Worm (Caenorhabditis elegans) whole organism, young adult: ENCODE measurements around the gene nhr-158.

ENCODE experiments used
- B0019.2 ChIP-seq: fragments of 200-800 bp; sonication (Bioruptor generic); conservative IDR thresholded peaks from 2 replicates; pipeline ENCODE4 v1.3.6; 2022; ENCODE audit warnings: missing genetic modification reagents, missing genetic modification characterization, missing compliant biosample characterization
- B0035.1 ChIP-seq: sonication (generic microtip); optimal IDR thresholded peaks from 2 replicates; lab custom pipeline; 2016; ENCODE audit warnings: missing genetic modification characterization, mild to moderate bottlenecking, missing compliant biosample characterization, missing genotype, missing genetic modification reagents
- F10E7.11 ChIP-seq: sonication (generic microtip); optimal IDR thresholded peaks from 2 replicates; lab custom pipeline; 2017; ENCODE audit warnings: mild to moderate bottlenecking, missing genetic modification characterization, moderate library complexity, missing compliant biosample characterization
- F33H1.4 ChIP-seq: fragments of 200-800 bp; sonication (Bioruptor generic); IDR thresholded peaks from 2 replicates; pipeline ENCODE4 v1.3.6; 2022; ENCODE audit warnings: missing genetic modification reagents, missing genetic modification characterization, missing compliant biosample characterization
- F37B4.10 ChIP-seq: fragments of 200-800 bp; sonication (Bioruptor generic); IDR thresholded peaks from 2 replicates; pipeline ENCODE4 v1.3.6; 2022; ENCODE audit warnings: missing genetic modification characterization, missing compliant biosample characterization
- F57A8.1 ChIP-seq: fragments of 200-800 bp; sonication (Bioruptor generic); optimal IDR thresholded peaks from 2 replicates; lab custom pipeline; 2018; ENCODE audit warnings: mild to moderate bottlenecking, missing genetic modification characterization, moderate library complexity, missing compliant biosample characterization
- K11D2.4 ChIP-seq: fragments of 200-800 bp; sonication (Bioruptor generic); IDR thresholded peaks from 2 replicates; pipeline ENCODE4 v1.3.6; 2022; ENCODE audit warnings: missing genetic modification reagents, missing genetic modification characterization, missing compliant biosample characterization
- K12H6.12 ChIP-seq: fragments of 200-800 bp; sonication (Bioruptor generic); optimal IDR thresholded peaks from 2 replicates; lab custom pipeline; 2018; ENCODE audit warnings: mild to moderate bottlenecking, missing genetic modification characterization, missing compliant biosample characterization
- T26A5.8 ChIP-seq: sonication (generic microtip); optimal IDR thresholded peaks from 2 replicates; lab custom pipeline; 2016; ENCODE audit warnings: missing genetic modification characterization, missing compliant biosample characterization
- Y53G8AR.9 ChIP-seq: fragments of 200-800 bp; sonication (Bioruptor generic); conservative IDR thresholded peaks from 2 replicates; pipeline ENCODE4 v1.3.6; 2022; ENCODE audit warnings: missing genetic modification reagents, missing genetic modification characterization, missing compliant biosample characterization
- Y56A3A.18 ChIP-seq: fragments of 200-800 bp; sonication (Bioruptor generic); IDR thresholded peaks from 2 replicates; pipeline ENCODE4 v1.3.6; 2022; ENCODE audit warnings: missing genetic modification reagents, missing genetic modification characterization, missing compliant biosample characterization
- Y79H2A.3 ChIP-seq: fragments of 200-800 bp; sonication (Bioruptor generic); conservative IDR thresholded peaks from 2 replicates; pipeline ENCODE4 v1.3.6; 2022; ENCODE audit warnings: missing genetic modification reagents, missing genetic modification characterization, missing compliant biosample characterization
- aptf-3 ChIP-seq: fragments of 200-800 bp; sonication (Bioruptor generic); IDR thresholded peaks from 2 replicates; pipeline ENCODE4 v1.3.6; 2022; ENCODE audit warnings: missing genetic modification characterization, missing compliant biosample characterization
- atf-7 ChIP-seq: sonication (generic microtip); optimal IDR thresholded peaks from 2 replicates; lab custom pipeline; 2017; ENCODE audit warnings: mild to moderate bottlenecking, missing genetic modification characterization, missing compliant biosample characterization
- attf-3 ChIP-seq: fragments of 200-800 bp; sonication (Bioruptor generic); conservative IDR thresholded peaks from 2 replicates; pipeline ENCODE4 v1.3.6; 2022; ENCODE audit warnings: missing genetic modification reagents, missing genetic modification characterization, missing compliant biosample characterization
- attf-5 ChIP-seq: fragments of 200-800 bp; sonication (Bioruptor generic); optimal IDR thresholded peaks from 2 replicates; lab custom pipeline; 2018; ENCODE audit warnings: mild to moderate bottlenecking, missing genetic modification characterization, missing compliant biosample characterization
- bed-1 ChIP-seq: fragments of 200-800 bp; sonication (Bioruptor generic); IDR thresholded peaks from 2 replicates; pipeline ENCODE4 v1.3.6; 2022; ENCODE audit warnings: missing genetic modification reagents, missing genetic modification characterization, missing compliant biosample characterization
- cebp-2 ChIP-seq: fragments of 200-800 bp; sonication (Bioruptor generic); IDR thresholded peaks from 2 replicates; pipeline ENCODE4 v1.3.6; 2022; ENCODE audit warnings: missing genetic modification characterization, missing compliant biosample characterization
- ceh-100 ChIP-seq: fragments of 200-800 bp; sonication (Bioruptor generic); IDR thresholded peaks from 2 replicates; pipeline ENCODE4 v1.3.6; 2022; ENCODE audit warnings: missing genetic modification reagents, missing genetic modification characterization, missing compliant biosample characterization
- ceh-27 ChIP-seq: fragments of 200-800 bp; sonication (Bioruptor generic); optimal IDR thresholded peaks from 2 replicates; lab custom pipeline; 2018; ENCODE audit warnings: mild to moderate bottlenecking, missing genetic modification characterization, moderate library complexity, missing compliant biosample characterization
- dox-1 ChIP-seq: fragments of 200-800 bp; sonication (Bioruptor generic); IDR thresholded peaks from 2 replicates; pipeline ENCODE4 v1.3.6; 2022; ENCODE audit warnings: missing genetic modification reagents, missing genetic modification characterization, missing compliant biosample characterization
- egl-44 ChIP-seq: fragments of 200-800 bp; sonication (Bioruptor generic); IDR thresholded peaks from 2 replicates; pipeline ENCODE4 v1.3.6; 2022; ENCODE audit warnings: missing genetic modification reagents, missing genetic modification characterization, missing compliant biosample characterization
- hlh-26 ChIP-seq: fragments of 200-800 bp; sonication (Bioruptor generic); conservative IDR thresholded peaks from 2 replicates; pipeline ENCODE4 v1.3.6; 2022; ENCODE audit warnings: missing genetic modification reagents, missing genetic modification characterization, missing compliant biosample characterization
- hmg-20 ChIP-seq: fragments of 200-800 bp; sonication (Bioruptor generic); IDR thresholded peaks from 2 replicates; pipeline ENCODE4 v1.3.6; 2022; ENCODE audit warnings: missing genetic modification reagents, missing genetic modification characterization, missing compliant biosample characterization
- let-607 ChIP-seq, 2 experiments: fragments of 200-800 bp in 1 of 2; sonication (Bioruptor generic) in 1 of 2; sonication (generic microtip) in 1 of 2; optimal IDR thresholded peaks; 2 replicates each; lab custom pipeline; 2016 to 2018; ENCODE audit warnings: mild to moderate bottlenecking in 2 of 2, missing compliant biosample characterization in 2 of 2, missing genetic modification characterization in 2 of 2, moderate library complexity in 2 of 2, missing genotype in 1 of 2
- lin-26 ChIP-seq: fragments of 200-800 bp; sonication (Bioruptor generic); IDR thresholded peaks from 2 replicates; pipeline ENCODE4 v1.3.6; 2022; ENCODE audit warnings: missing genetic modification reagents, missing genetic modification characterization, missing compliant biosample characterization
- lin-35 ChIP-seq, 3 experiments: fragments of 150-350 bp in 2 of 3; sonication (generic microtip) in 1 of 3; optimal IDR thresholded peaks; 2 replicates each; lab custom pipeline; 2014 to 2018; ENCODE audit warnings: missing biosample characterization in 3 of 3, missing genetic modification characterization in 3 of 3, missing genetic modification reagents in 3 of 3
- lsy-27 ChIP-seq: sonication (generic microtip); optimal IDR thresholded peaks from 2 replicates; lab custom pipeline; 2017; ENCODE audit warnings: missing genetic modification characterization, mild to moderate bottlenecking, missing compliant biosample characterization, antibody characterized with exemption, missing genotype, borderline replicate concordance; ENCODE audit not compliant: insufficient read depth
- madf-6 ChIP-seq: fragments of 200-800 bp; sonication (Bioruptor generic); IDR thresholded peaks from 2 replicates; pipeline ENCODE4 v1.3.6; 2022; ENCODE audit warnings: missing genetic modification reagents, missing genetic modification characterization, missing compliant biosample characterization
- madf-8 ChIP-seq: fragments of 200-800 bp; sonication (Bioruptor generic); conservative IDR thresholded peaks from 2 replicates; pipeline ENCODE4 v1.3.6; 2022; ENCODE audit warnings: missing genetic modification reagents, missing genetic modification characterization, missing compliant biosample characterization
- nhr-179 ChIP-seq: sonication (generic microtip); optimal IDR thresholded peaks from 2 replicates; lab custom pipeline; 2016; ENCODE audit warnings: mild to moderate bottlenecking, missing genetic modification characterization, missing compliant biosample characterization
- nhr-80 ChIP-seq: sonication (generic microtip); optimal IDR thresholded peaks from 2 replicates; lab custom pipeline; 2016; ENCODE audit warnings: missing genetic modification characterization, missing compliant biosample characterization
- nhr-90 ChIP-seq: sonication (generic microtip); optimal IDR thresholded peaks from 2 replicates; lab custom pipeline; 2016; ENCODE audit warnings: missing genotype, mild to moderate bottlenecking, missing genetic modification characterization, missing compliant biosample characterization
- pbrm-1 ChIP-seq: fragments of 200-800 bp; sonication (Bioruptor generic); IDR thresholded peaks from 2 replicates; pipeline ENCODE4 v1.3.6; 2022; ENCODE audit warnings: missing genetic modification reagents, missing genetic modification characterization, missing compliant biosample characterization
- pha-4 ChIP-seq: fragments of 150-350 bp; sonication (generic microtip); optimal IDR thresholded peaks from 2 replicates; lab custom pipeline; 2014; ENCODE audit warnings: missing biosample characterization, missing genetic modification reagents, missing genetic modification characterization
- rpc-1 ChIP-seq, 2 experiments: fragments of 150-350 bp in 1 of 2; sonication (generic microtip) in 1 of 2; optimal IDR thresholded peaks; 2 replicates each; lab custom pipeline; 2014 to 2018; ENCODE audit warnings: missing biosample characterization in 1 of 2, missing genetic modification characterization in 1 of 2, missing genetic modification reagents in 1 of 2, missing genotype in 1 of 2
- sea-2 ChIP-seq: fragments of 200-800 bp; sonication (Bioruptor generic); IDR thresholded peaks from 2 replicates; pipeline ENCODE4 v1.3.6; 2022; ENCODE audit warnings: missing genetic modification characterization, missing compliant biosample characterization
- snpc-4 ChIP-seq, 5 experiments: fragments of 150-350 bp in 1 of 5; sonication (generic microtip) in 4 of 5; optimal IDR thresholded peaks; 2 replicates each; lab custom pipeline; 2014 to 2018; ENCODE audit warnings: missing genetic modification characterization in 5 of 5, missing biosample characterization in 3 of 5, antibody characterized with exemption in 2 of 5, mild to moderate bottlenecking in 2 of 5, missing compliant biosample characterization in 2 of 5, missing genotype in 2 of 5, moderate library complexity in 2 of 5, missing genetic modification reagents in 1 of 5
- sptf-2 ChIP-seq: fragments of 200-800 bp; sonication (Bioruptor generic); optimal IDR thresholded peaks from 2 replicates; lab custom pipeline; 2018; ENCODE audit warnings: mild to moderate bottlenecking, missing genetic modification characterization, missing compliant biosample characterization
- unc-62 ChIP-seq: fragments of 150-350 bp; optimal IDR thresholded peaks from 2 replicates; lab custom pipeline; 2014; ENCODE audit warnings: missing biosample characterization, missing genetic modification reagents, missing genetic modification characterization
- xnd-1 ChIP-seq: sonication (generic microtip); optimal IDR thresholded peaks from 2 replicates; lab custom pipeline; 2016; ENCODE audit warnings: missing genotype, missing genetic modification reagents, missing genetic modification characterization, missing compliant biosample characterization
- ztf-22 ChIP-seq: fragments of 200-800 bp; sonication (Bioruptor generic); optimal IDR thresholded peaks from 2 replicates; lab custom pipeline; 2018; ENCODE audit warnings: mild to moderate bottlenecking, missing genetic modification characterization, moderate library complexity, missing compliant biosample characterization
- ztf-26 ChIP-seq: sonication (generic microtip); optimal IDR thresholded peaks from 2 replicates; lab custom pipeline; 2017; ENCODE audit warnings: missing genetic modification characterization, missing compliant biosample characterization

nhr-158 gene

ce11 chrV:3860123-3860522 lies 13.8 kb downstream of the nhr-158 start, which contains the start of gene nhr-189:
nhr-189 (minus strand) TSS chrV:3860243.
- TF ChIP-seq Y53G8AR.9 (GFP tag; lab: Robert Waterston, UW): no peak
- no peak for TF ChIP-seq let-607 (tag; optimal IDR thresholded peaks at IDR 0.05; lab: Kevin White, UChicago)
- no peak for TF ChIP-seq attf-5 (GFP tag; lab: Kevin White, UChicago)
- no peak for TF ChIP-seq pha-4 (tag; lab: Kevin White, UChicago)
- no peak for TF ChIP-seq hlh-26 (GFP tag; lab: Robert Waterston, UW)
- TF ChIP-seq F37B4.10 (GFP tag; lab: Robert Waterston, UW): no peak
- TF ChIP-seq ztf-22 (GFP tag; lab: Kevin White, UChicago): no peak
- TF ChIP-seq madf-8 (GFP tag; lab: Robert Waterston, UW): no peak
- TF ChIP-seq egl-44: no peak
- TF ChIP-seq aptf-3 (GFP tag; lab: Robert Waterston, UW): no peak
- TF ChIP-seq F10E7.11 (tag; lab: Kevin White, UChicago): no peak
- TF ChIP-seq rpc-1 (optimal IDR thresholded peaks at IDR 0.05; lab: Kevin White, UChicago): no peak
- TF ChIP-seq rpc-1 (tag; optimal IDR thresholded peaks at IDR 0.05; lab: Kevin White, UChicago): no peak

ce11 chrV:3857778-3858177 lies 16.2 kb downstream of the nhr-158 start, which contains the start of gene nhr-188:
nhr-188 (minus strand) TSS chrV:3857861.
- no peak for TF ChIP-seq atf-7 (tag; lab: Kevin White, UChicago)
- TF ChIP-seq ceh-100 (GFP tag; lab: Robert Waterston, UW): no peak
- TF ChIP-seq lin-26 (GFP tag; lab: Robert Waterston, UW): no peak
- TF ChIP-seq bed-1 (GFP tag; lab: Robert Waterston, UW): no peak
- no peak for TF ChIP-seq lsy-27
- no peak for TF ChIP-seq nhr-90 (tag; lab: Kevin White, UChicago)
- no peak for TF ChIP-seq unc-62
- TF ChIP-seq nhr-179 (tag; lab: Kevin White, UChicago): no peak
- TF ChIP-seq Y56A3A.18 (GFP tag; lab: Robert Waterston, UW): no peak
- TF ChIP-seq rpc-1 (optimal IDR thresholded peaks at IDR 0.05; lab: Kevin White, UChicago): no peak
- TF ChIP-seq rpc-1 (tag; optimal IDR thresholded peaks at IDR 0.05; lab: Kevin White, UChicago): no peak
- TF ChIP-seq T26A5.8 (tag; lab: Kevin White, UChicago): no peak
- no peak for TF ChIP-seq Y79H2A.3
- TF ChIP-seq K11D2.4 (GFP tag; lab: Robert Waterston, UW): no peak
- no peak for TF ChIP-seq nhr-80 (tag; lab: Kevin White, UChicago)
- no peak for TF ChIP-seq dox-1 (GFP tag; lab: Robert Waterston, UW)
- TF ChIP-seq lin-35 (GFP tag; optimal IDR thresholded peaks at IDR 0.05; lab: Kevin White, UChicago): no peak
- no peak for TF ChIP-seq F57A8.1
- TF ChIP-seq K12H6.12 (tag; lab: Kevin White, UChicago): no peak
- TF ChIP-seq ceh-27 (GFP tag; lab: Kevin White, UChicago): no peak
- TF ChIP-seq, all 124 proteins: peak for 0

ce11 chrV:3855916-3856315 lies 18.0 kb downstream of the nhr-158 start:
- no peak for TF ChIP-seq ztf-26 (tag; lab: Kevin White, UChicago)

- TF ChIP-seq cebp-2 (GFP tag; lab: Robert Waterston, UW): no peak
- TF ChIP-seq attf-3 (GFP tag; lab: Robert Waterston, UW): no peak
- TF ChIP-seq lsy-27: no peak
- no peak for TF ChIP-seq madf-6
- no peak for TF ChIP-seq unc-62
- TF ChIP-seq Y53G8AR.9 (GFP tag; lab: Robert Waterston, UW): no peak
- no peak for TF ChIP-seq xnd-1
- TF ChIP-seq snpc-4 (GFP tag; optimal IDR thresholded peaks at IDR 0.05; lab: Kevin White, UChicago): no peak
- TF ChIP-seq snpc-4 (tag; optimal IDR thresholded peaks at IDR 0.05; lab: Kevin White, UChicago): no peak
- no peak for TF ChIP-seq B0019.2 (GFP tag; lab: Robert Waterston, UW)
- TF ChIP-seq pbrm-1: no peak
- TF ChIP-seq sea-2 (GFP tag; lab: Robert Waterston, UW): no peak
- TF ChIP-seq B0035.1: no peak
- no peak for TF ChIP-seq F33H1.4 (GFP tag; lab: Robert Waterston, UW)
- TF ChIP-seq pha-4 (tag; lab: Kevin White, UChicago): no peak
- TF ChIP-seq hmg-20 (GFP tag; lab: Robert Waterston, UW): no peak
- TF ChIP-seq sptf-2 (GFP tag; lab: Kevin White, UChicago): no peak
These were observed 19.1 kb downstream of the nhr-158 start, which contains the start of gene nhr-186 for ce11 chrV:3854847-3855246. nhr-186 (minus strand) TSS chrV:3854947.
